Fruit fly (Drosophila melanogaster): ENCODE results near the gene CG14435.
A peak's percentile ranks its signal among the peaks of the same experiment; 100 is the strongest.

DNA sequence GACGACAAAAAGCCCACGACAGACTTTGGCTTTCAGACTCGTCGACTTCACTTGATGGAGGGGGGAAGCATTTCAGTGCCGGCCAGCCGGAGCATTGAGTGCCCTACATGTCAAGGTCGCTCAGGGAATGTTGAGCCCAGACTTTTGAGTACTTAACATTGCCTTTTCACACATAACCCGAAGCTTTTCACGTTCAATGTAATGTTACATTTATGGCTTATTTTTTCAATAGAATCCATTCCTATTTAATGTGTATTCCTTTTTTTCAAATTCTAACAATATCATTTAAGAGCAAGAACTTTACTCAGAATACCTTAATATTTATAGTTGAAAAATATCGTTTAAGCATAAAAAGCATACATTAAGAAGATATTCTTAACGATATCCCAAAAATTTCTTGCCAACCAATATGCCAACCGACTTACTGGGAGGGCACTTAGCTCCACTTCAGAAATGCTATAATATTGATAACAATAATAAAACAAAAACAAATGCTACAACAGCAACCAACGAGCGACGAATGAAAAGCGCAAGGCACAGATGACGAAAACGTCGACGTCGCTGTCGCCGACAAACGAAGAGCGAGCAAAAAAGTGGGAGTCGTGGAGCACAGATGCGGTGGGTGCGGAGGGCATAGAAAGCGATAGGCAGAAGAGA lies 16.2 kb upstream of the CG14435 start:
- TF ChIP-seq Sox100B (GFP tag; optimal IDR thresholded peaks at IDR 0.05) (peak; percentile 93), fd96Cb (tag; optimal IDR thresholded peaks at IDR 0.05) (peak; percentile 87)

Measured in whole organism, embryonic.